Fruit fly (Drosophila melanogaster) whole organism, pupa: Measurements from ENCODE around the gene flfl.

Experiments
- CG12605 ChIP-seq: fragments of 200-800 bp; sonication (Bioruptor generic); IDR thresholded peaks from 2 replicates; pipeline ENCODE4 v1.3.6; 2022; ENCODE audit warnings: missing biosample characterization, missing genetic modification characterization
- CG14655 ChIP-seq: fragments of 200-800 bp; sonication (Bioruptor generic); optimal IDR thresholded peaks from 3 replicates; lab custom pipeline; 2017; ENCODE audit warnings: mild to moderate bottlenecking, missing biosample characterization, missing genetic modification reagents, missing genetic modification characterization
- CG17806 ChIP-seq: fragments of 200-800 bp; sonication (Bioruptor generic); optimal IDR thresholded peaks from 2 replicates; lab custom pipeline; 2018; ENCODE audit warnings: missing biosample characterization, mild to moderate bottlenecking, missing genetic modification characterization, moderate library complexity
- CG32121 ChIP-seq: fragments of 200-800 bp; sonication (Bioruptor generic); IDR thresholded peaks from 2 replicates; pipeline ENCODE4 v1.3.6; 2022; ENCODE audit warnings: missing biosample characterization, missing genetic modification characterization
- CG34367 ChIP-seq: fragments of 200-800 bp; sonication (Bioruptor generic); optimal IDR thresholded peaks from 2 replicates; lab custom pipeline; 2018; ENCODE audit warnings: missing biosample characterization, mild to moderate bottlenecking, missing genetic modification characterization
- CG8159 ChIP-seq: fragments of 200-800 bp; sonication (Bioruptor generic); optimal IDR thresholded peaks from 3 replicates; lab custom pipeline; 2018; ENCODE audit warnings: missing biosample characterization, mild to moderate bottlenecking, missing genetic modification characterization, moderate library complexity
- CG9948 ChIP-seq: fragments of 200-800 bp; sonication (Bioruptor generic); optimal IDR thresholded peaks from 2 replicates; lab custom pipeline; 2018; ENCODE audit warnings: missing biosample characterization, mild to moderate bottlenecking, missing genetic modification characterization, moderate library complexity
- D1 ChIP-seq: fragments of 200-800 bp; sonication (Bioruptor generic); optimal IDR thresholded peaks from 2 replicates; lab custom pipeline; 2018; ENCODE audit warnings: missing biosample characterization, mild to moderate bottlenecking, missing genetic modification characterization, moderate library complexity
- EcR ChIP-seq: fragments of 200-800 bp; sonication (Bioruptor generic); optimal IDR thresholded peaks from 3 replicates; lab custom pipeline; 2019; ENCODE audit warnings: missing biosample characterization, missing genetic modification characterization, mild to moderate bottlenecking, moderate library complexity, missing genetic modification reagents
- Pif1A ChIP-seq: fragments of 200-800 bp; sonication (Bioruptor generic); optimal IDR thresholded peaks from 3 replicates; lab custom pipeline; 2016; ENCODE audit warnings: missing biosample characterization, missing genetic modification characterization
- Pif1B ChIP-seq: fragments of 200-800 bp; sonication (Bioruptor generic); optimal IDR thresholded peaks from 3 replicates; lab custom pipeline; 2016; ENCODE audit warnings: missing biosample characterization, missing genetic modification characterization
- Snoo ChIP-seq: fragments of 200-800 bp; sonication (Bioruptor generic); optimal IDR thresholded peaks from 3 replicates; lab custom pipeline; 2017; ENCODE audit warnings: missing biosample characterization, mild to moderate bottlenecking, missing genetic modification characterization, inconsistent platforms
- gl ChIP-seq: fragments of 200-800 bp; sonication (Bioruptor generic); optimal IDR thresholded peaks from 2 replicates; lab custom pipeline; 2018; ENCODE audit warnings: missing biosample characterization, mild to moderate bottlenecking, missing genetic modification characterization

DNA sequence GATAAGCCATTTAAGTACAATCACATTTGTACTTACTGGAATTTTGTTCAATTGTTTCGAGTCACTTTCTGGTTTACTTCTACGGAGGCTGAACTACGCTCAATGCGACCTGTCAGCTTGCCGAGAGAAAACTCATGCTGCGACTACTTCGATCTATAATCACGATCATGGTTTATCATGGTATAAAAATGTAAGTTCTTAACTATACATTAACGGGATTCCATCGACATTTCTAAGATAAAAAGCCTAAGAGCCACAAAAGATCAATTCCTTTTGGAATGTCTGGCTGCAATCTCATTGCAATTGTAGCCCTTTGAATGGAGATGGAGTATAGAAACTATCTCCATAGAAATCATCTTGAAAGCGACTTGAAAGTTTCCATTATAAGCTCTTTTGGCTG, 34.4 kb downstream of the flfl start, which contains the start of gene Ubc87F:
- no peak for TF ChIP-seq CG8159 (tag; lab: Kevin White, UChicago)
- TF ChIP-seq CG32121 (GFP tag; lab: Robert Waterston, UW) = no peak
- no peak for TF ChIP-seq CG14655
- no peak for TF ChIP-seq Snoo
- TF ChIP-seq D1 (tag; lab: Kevin White, UChicago) = no peak
- no peak for TF ChIP-seq Pif1B (GFP tag; lab: Kevin White, UChicago)
- no peak for TF ChIP-seq CG12605 (GFP tag; lab: Robert Waterston, UW)
- no peak for TF ChIP-seq EcR (GFP tag; lab: Kevin White, UChicago)
- no peak for TF ChIP-seq gl (tag; lab: Kevin White, UChicago)
- TF ChIP-seq CG9948 = no peak
- no peak for TF ChIP-seq CG17806 (tag; lab: Kevin White, UChicago)
- TF ChIP-seq Pif1A (GFP tag; lab: Kevin White, UChicago) = no peak
- TF ChIP-seq CG34367 = no peak
